Worm (Caenorhabditis elegans): ENCODE measurements around the gene irld-36.
"Not testable (repeated sequence)": the region's sequence is repeated elsewhere in the genome, so short reads cannot be mapped to it uniquely, and the experiment has no call there.

Gene irld-36

ce11 chrII:1657202-1657601 is 22.0 kb upstream of the irld-36 start, which contains the start of gene ZC204.12:
TSS of gene ZC204.12 (minus strand) at chrII:1657302.
- no peak for TF ChIP-seq aly-2 (tag; optimal IDR thresholded peaks at IDR 0.05)
- TF ChIP-seq mab-5 (tag; optimal IDR thresholded peaks at IDR 0.05), result no peak
- no peak for TF ChIP-seq ZK546.5 (tag; optimal IDR thresholded peaks at IDR 0.05)
- no peak for TF ChIP-seq ztf-11 (tag; optimal IDR thresholded peaks at IDR 0.05)
- no peak for TF ChIP-seq C34F6.9 (tag; optimal IDR thresholded peaks at IDR 0.05)
- no peak for TF ChIP-seq snpc-4 (tag; optimal IDR thresholded peaks at IDR 0.05)
- no peak for TF ChIP-seq nhr-129 (tag; optimal IDR thresholded peaks at IDR 0.05)
- no peak for TF ChIP-seq ztf-1 (GFP tag; conservative IDR thresholded peaks at IDR 0.05)
- no peak for TF ChIP-seq lin-13 (GFP tag; optimal IDR thresholded peaks at IDR 0.05)

- TF ChIP-seq fos-1 (tag; optimal IDR thresholded peaks at IDR 0.05), result peak; percentile 21
Measured at ce11 chrII:1659729-1660128, 19.5 kb upstream of the irld-36 start.

ce11 chrII:1660888-1661287 is 18.3 kb upstream of the irld-36 start, which contains the start of gene ZC204.13:
TSS of gene ZC204.13 (minus strand) at chrII:1660988.
- not testable (repeated sequence) for TF ChIP-seq blmp-1 (tag; optimal IDR thresholded peaks at IDR 0.05; ENCODE audit: insufficient read depth); sma-3 (GFP tag; optimal IDR thresholded peaks at IDR 0.05); sma-9 (GFP tag; optimal IDR thresholded peaks at IDR 0.05); sma-9 (tag; optimal IDR thresholded peaks at IDR 0.05)

ce11 chrII:1661300-1661838 is 17.8 kb upstream of the irld-36 start:
- peak in 1 of 2 experiments; percentile 33 for TF ChIP-seq lsy-2 (tag; optimal IDR thresholded peaks at IDR 0.05)

- no peak for TF ChIP-seq sma-3 (GFP tag; optimal IDR thresholded peaks at IDR 0.05)
- TF ChIP-seq lin-13 (GFP tag; optimal IDR thresholded peaks at IDR 0.05), result no peak
- no peak for TF ChIP-seq C34F6.9 (tag; optimal IDR thresholded peaks at IDR 0.05)
- TF ChIP-seq dmd-4 (tag; optimal IDR thresholded peaks at IDR 0.05), result no peak
- peak in 1 of 2 experiments; percentile 41 for TF ChIP-seq lsy-2 (tag; optimal IDR thresholded peaks at IDR 0.05)
- TF ChIP-seq elt-3 (tag; optimal IDR thresholded peaks at IDR 0.05), result no peak
- no peak for TF ChIP-seq ama-1 (optimal IDR thresholded peaks at IDR 0.05)
Measured at ce11 chrII:1662881-1663280, 16.3 kb upstream of the irld-36 start, which contains the start of gene ZC204.14. TSS of gene ZC204.14 (minus strand) at chrII:1662949.

ce11 chrII:1663516-1663915 is 15.7 kb upstream of the irld-36 start, which contains the start of gene duxl-1:
TSS of gene duxl-1 (plus strand) at chrII:1663699.
- TF ChIP-seq skn-1 (tag; optimal IDR thresholded peaks at IDR 0.05) (no peak), unc-55 (GFP tag; optimal IDR thresholded peaks at IDR 0.05) (peak; percentile 24), nhr-21 (tag; optimal IDR thresholded peaks at IDR 0.05) (no peak), ama-1 (optimal IDR thresholded peaks at IDR 0.05) (no peak), dmd-4 (tag; optimal IDR thresholded peaks at IDR 0.05) (no peak), mbf-1 (tag; optimal IDR thresholded peaks at IDR 0.05) (no peak), ceh-82 (tag; optimal IDR thresholded peaks at IDR 0.05) (no peak), nhr-77 (tag; optimal IDR thresholded peaks at IDR 0.05) (no peak), nhr-11 (tag; optimal IDR thresholded peaks at IDR 0.05) (no peak), ztf-1 (GFP tag; conservative IDR thresholded peaks at IDR 0.05) (no peak), ztf-4 (tag; optimal IDR thresholded peaks at IDR 0.05) (no peak), sma-9 (GFP tag; optimal IDR thresholded peaks at IDR 0.05) (peak; percentile 52), sma-9 (tag; optimal IDR thresholded peaks at IDR 0.05) (no peak), nhr-237 (tag; optimal IDR thresholded peaks at IDR 0.05) (no peak), nhr-6 (tag; optimal IDR thresholded peaks at IDR 0.05) (no peak), unc-62 (GFP tag; optimal IDR thresholded peaks at IDR 0.05) (no peak), aly-2 (tag; optimal IDR thresholded peaks at IDR 0.05) (no peak), snpc-4 (tag; optimal IDR thresholded peaks at IDR 0.05) (no peak), crh-2 (tag; optimal IDR thresholded peaks at IDR 0.05) (no peak), blmp-1 (tag; optimal IDR thresholded peaks at IDR 0.05; ENCODE audit: insufficient read depth) (no peak), fos-1 (tag; optimal IDR thresholded peaks at IDR 0.05) (peak; percentile 49), mab-5 (tag; optimal IDR thresholded peaks at IDR 0.05) (no peak), ztf-11 (tag; optimal IDR thresholded peaks at IDR 0.05) (no peak), C34F6.9 (tag; optimal IDR thresholded peaks at IDR 0.05) (no peak), elt-3 (tag; optimal IDR thresholded peaks at IDR 0.05) (no peak), lsy-2 (tag; optimal IDR thresholded peaks at IDR 0.05) (no peak), egl-27 (tag; optimal IDR thresholded peaks at IDR 0.05) (no peak), R02D3.7 (tag; optimal IDR thresholded peaks at IDR 0.05) (no peak), alr-1 (tag; optimal IDR thresholded peaks at IDR 0.05) (no peak), elt-1 (tag; optimal IDR thresholded peaks at IDR 0.05) (no peak), nhr-129 (tag; optimal IDR thresholded peaks at IDR 0.05) (peak; percentile 11), unc-39 (tag; optimal IDR thresholded peaks at IDR 0.05) (no peak), F13H6.1 (tag; optimal IDR thresholded peaks at IDR 0.05) (peak; percentile 74), ceh-16 (tag; optimal IDR thresholded peaks at IDR 0.05) (no peak), gmeb-1 (tag; optimal IDR thresholded peaks at IDR 0.05) (no peak), peb-1 (tag; optimal IDR thresholded peaks at IDR 0.05) (no peak), Y55F3AM.14 (GFP tag; optimal IDR thresholded peaks at IDR 0.05) (no peak), lin-13 (GFP tag; optimal IDR thresholded peaks at IDR 0.05) (no peak), zag-1 (tag; optimal IDR thresholded peaks at IDR 0.05) (no peak)
